Fruit fly (Drosophila melanogaster) whole organism, adult: ENCODE data around the gene E2f1.

Source experiments
- Crg-1 ChIP-seq: fragments of 200-800 bp; sonication (Bioruptor generic); optimal IDR thresholded peaks from 2 replicates; lab custom pipeline; 2016; ENCODE audit warnings: missing biosample characterization, missing genetic modification characterization
- bab1 ChIP-seq: fragments of 200-800 bp; sonication (Bioruptor generic); optimal IDR thresholded peaks from 3 replicates; lab custom pipeline; 2019; ENCODE audit warnings: missing biosample characterization, mild to moderate bottlenecking, missing genetic modification characterization, moderate library complexity
- toe ChIP-seq: fragments of 200-800 bp; sonication (Bioruptor generic); optimal IDR thresholded peaks from 2 replicates; lab custom pipeline; 2016; ENCODE audit warnings: missing biosample characterization, missing genetic modification characterization

DNA sequence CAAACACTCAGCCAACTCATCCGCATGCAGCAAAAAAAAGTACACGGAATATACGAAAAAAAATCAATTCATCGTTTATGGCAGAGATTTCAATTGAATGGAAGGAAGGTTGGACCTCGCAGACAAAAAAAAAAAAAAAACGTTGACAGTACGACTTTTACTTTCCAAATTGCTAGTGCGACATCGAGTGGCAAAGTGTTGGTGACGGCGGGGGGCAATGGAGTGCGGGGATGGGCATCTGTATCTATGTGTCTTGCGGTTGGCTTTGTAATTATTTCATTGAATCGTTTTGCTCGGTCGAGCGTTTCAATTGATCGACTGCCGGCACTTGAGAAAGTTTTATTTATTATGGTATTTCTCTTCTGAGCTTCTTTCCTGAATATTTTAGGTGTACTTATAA is 40.9 kb upstream of the E2f1 start:
- TF ChIP-seq bab1 (GFP tag; lab: Kevin White, UChicago) (no peak), Crg-1 (GFP tag; lab: Kevin White, UChicago) (no peak), toe (no peak)
